Fruit fly (Drosophila melanogaster): ENCODE results near the gene CG15482.

Gene CG15482

dm6 chr2L:13203437-13204137 is 8.0 kb downstream of the CG15482 start, which contains the start of gene Pect (continued):
- no peak for TF ChIP-seq pita (GFP tag; optimal IDR thresholded peaks at IDR 0.05)
- TF ChIP-seq esg (GFP tag; conservative IDR thresholded peaks at IDR 0.05): 0 out of 2 replicates have a peak, but pooled peaks have one; percentile 9
- TF ChIP-seq tio (GFP tag; optimal IDR thresholded peaks at IDR 0.05): no peak
- no peak for TF ChIP-seq disco-r (GFP tag; optimal IDR thresholded peaks at IDR 0.05)
- TF ChIP-seq mam (GFP tag; optimal IDR thresholded peaks at IDR 0.05): no peak
- no peak for TF ChIP-seq B-H2 (GFP tag; optimal IDR thresholded peaks at IDR 0.05)
- no peak for TF ChIP-seq Oli (tag; optimal IDR thresholded peaks at IDR 0.05)
- TF ChIP-seq Xrp1 (GFP tag; IDR thresholded peaks at IDR 0.05): peak; percentile 19; the same call in 1 of the 2 replicates
- TF ChIP-seq CG18262 (tag; optimal IDR thresholded peaks at IDR 0.05): no peak
- no peak for TF ChIP-seq Meics (GFP tag; optimal IDR thresholded peaks at IDR 0.05)
- peak; percentile 89; the same call in 3 of the 4 replicates for TF ChIP-seq chinmo (GFP tag; IDR thresholded peaks at IDR 0.05; ENCODE audit: partially characterized antibody)
- TF ChIP-seq Scr (GFP tag; IDR thresholded peaks at IDR 0.05; ENCODE audit: partially characterized antibody): peak; percentile 63
- no peak for TF ChIP-seq CG14965 (GFP tag; optimal IDR thresholded peaks at IDR 0.05; ENCODE audit: borderline replicate concordance)
- no peak for TF ChIP-seq Awh (GFP tag; IDR thresholded peaks at IDR 0.05)
- no peak for TF ChIP-seq ttk (GFP tag; IDR thresholded peaks at IDR 0.05)
- TF ChIP-seq Mad (GFP tag; optimal IDR thresholded peaks at IDR 0.05): no peak
- no peak for TF ChIP-seq cad (GFP tag; optimal IDR thresholded peaks at IDR 0.05)
- TF ChIP-seq CG10979 (tag; optimal IDR thresholded peaks at IDR 0.05): no peak
- TF ChIP-seq Bgb (GFP tag; IDR thresholded peaks at IDR 0.05; ENCODE audit: partially characterized antibody): peak; percentile 65; the same call in 1 of the 2 replicates
- TF ChIP-seq dmrt11E (tag; optimal IDR thresholded peaks at IDR 0.05): peak; percentile 37
- TF ChIP-seq GATAe (GFP tag; conservative IDR thresholded peaks at IDR 0.05): peak; percentile 56; the same call in 1 of the 2 replicates
- TF ChIP-seq slou (GFP tag; optimal IDR thresholded peaks at IDR 0.05): no peak
- peak; percentile 27; the same call in 1 of the 2 replicates for TF ChIP-seq Rfx (GFP tag; IDR thresholded peaks at IDR 0.05)
- TF ChIP-seq amos (GFP tag; IDR thresholded peaks at IDR 0.05; ENCODE audit: partially characterized antibody): peak; percentile 64
- TF ChIP-seq insv (GFP tag; optimal IDR thresholded peaks at IDR 0.05): no peak
- peak; percentile 52 for TF ChIP-seq CG13775 (GFP tag; optimal IDR thresholded peaks at IDR 0.05)
- TF ChIP-seq inv (GFP tag; IDR thresholded peaks at IDR 0.05; ENCODE audit: partially characterized antibody): peak; percentile 44; the same call in 1 of the 2 replicates
- no peak for TF ChIP-seq bcd (GFP tag; optimal IDR thresholded peaks at IDR 0.05)
- TF ChIP-seq HLHmδ (GFP tag; optimal IDR thresholded peaks at IDR 0.05): no peak
- peak; percentile 60 for TF ChIP-seq Lhr (GFP tag; optimal IDR thresholded peaks at IDR 0.05)
- no peak for TF ChIP-seq Hey (tag; optimal IDR thresholded peaks at IDR 0.05)
- TF ChIP-seq pho (GFP tag; optimal IDR thresholded peaks at IDR 0.05): no peak
- TF ChIP-seq kni (GFP tag; optimal IDR thresholded peaks at IDR 0.05): no peak
- no peak for TF ChIP-seq cas (GFP tag; IDR thresholded peaks at IDR 0.05)
- no peak for TF ChIP-seq CG6791 (GFP tag; IDR thresholded peaks at IDR 0.05; ENCODE audit: partially characterized antibody)
- TF ChIP-seq abd-A (tag; optimal IDR thresholded peaks at IDR 0.05): no peak
- TF ChIP-seq ab (GFP tag; optimal IDR thresholded peaks at IDR 0.05): no peak
- TF ChIP-seq Max (GFP tag; optimal IDR thresholded peaks at IDR 0.05): no peak
- TF ChIP-seq Poxn (GFP tag; IDR thresholded peaks at IDR 0.05): no peak
- TF ChIP-seq bab2 (GFP tag; optimal IDR thresholded peaks at IDR 0.05): no peak
- peak; percentile 64 for TF ChIP-seq dm (GFP tag; optimal IDR thresholded peaks at IDR 0.05)
- no peak for TF ChIP-seq CG11456 (GFP tag; IDR thresholded peaks at IDR 0.05)
- TF ChIP-seq CG9215 (GFP tag; IDR thresholded peaks at IDR 0.05): no peak
- no peak for TF ChIP-seq HHEX (GFP tag; optimal IDR thresholded peaks at IDR 0.05)
- peak; percentile 98 for TF ChIP-seq ewg (GFP tag; optimal IDR thresholded peaks at IDR 0.05)
- TF ChIP-seq CG14050 (GFP tag; IDR thresholded peaks at IDR 0.05): no peak
- no peak for TF ChIP-seq CG18764 (GFP tag; optimal IDR thresholded peaks at IDR 0.05)
- TF ChIP-seq CG8944 (GFP tag; optimal IDR thresholded peaks at IDR 0.05): no peak
- no peak for TF ChIP-seq CG11504 (tag; optimal IDR thresholded peaks at IDR 0.05)

All from whole organism, embryonic.